Fruit fly (Drosophila melanogaster): Measurements from ENCODE around the gene Burs.
A peak's percentile ranks its signal among the peaks of the same experiment; 100 is the strongest.

Gene Burs

dm6 chr3R:21808622-21809347, 39.5 kb downstream of the Burs start (continued):
- TF ChIP-seq Trl (optimal IDR thresholded peaks at IDR 0.05) (peak; percentile 57 to 64), Trl (GFP tag; optimal IDR thresholded peaks at IDR 0.05) (no peak), pum (GFP tag; optimal IDR thresholded peaks at IDR 0.05) (no peak), ewg (GFP tag; optimal IDR thresholded peaks at IDR 0.05) (peak; percentile 67), otp (GFP tag; IDR thresholded peaks at IDR 0.05) (no peak), row (GFP tag; IDR thresholded peaks at IDR 0.05) (peak; percentile 46), Gsc (GFP tag; IDR thresholded peaks at IDR 0.05) (no peak), CG15073 (GFP tag; optimal IDR thresholded peaks at IDR 0.05) (no peak), phol (tag; optimal IDR thresholded peaks at IDR 0.05) (peak; percentile 21), CG34224 (GFP tag; IDR thresholded peaks at IDR 0.05; ENCODE audit: partially characterized antibody) (no peak), CG7357 (GFP tag; IDR thresholded peaks at IDR 0.05) (no peak), GATAe (GFP tag; conservative IDR thresholded peaks at IDR 0.05) (no peak), CG11085 (GFP tag; IDR thresholded peaks at IDR 0.05) (no peak), zf30C (GFP tag; optimal IDR thresholded peaks at IDR 0.05) (no peak), pros (GFP tag; optimal IDR thresholded peaks at IDR 0.05) (no peak), seq (GFP tag; IDR thresholded peaks at IDR 0.05) (no peak), dimm (GFP tag; IDR thresholded peaks at IDR 0.05) (no peak), grau (tag; optimal IDR thresholded peaks at IDR 0.05) (peak; percentile 42), Sox100B (GFP tag; optimal IDR thresholded peaks at IDR 0.05) (peak; percentile 8), mirr (GFP tag; optimal IDR thresholded peaks at IDR 0.05) (no peak), maf-S (GFP tag; optimal IDR thresholded peaks at IDR 0.05) (no peak), Opbp (GFP tag; IDR thresholded peaks at IDR 0.05; ENCODE audit: partially characterized antibody) (no peak), bsh (GFP tag; optimal IDR thresholded peaks at IDR 0.05) (no peak), CG3838 (GFP tag; optimal IDR thresholded peaks at IDR 0.05) (no peak), Lim3 (GFP tag; IDR thresholded peaks at IDR 0.05) (no peak), CG7786 (GFP tag; optimal IDR thresholded peaks at IDR 0.05) (no peak), E2f2 (GFP tag; IDR thresholded peaks at IDR 0.05) (no peak), az2 (GFP tag; optimal IDR thresholded peaks at IDR 0.05) (no peak), Hsf (GFP tag; optimal IDR thresholded peaks at IDR 0.05) (peak; percentile 6), pho (GFP tag; optimal IDR thresholded peaks at IDR 0.05) (peak; percentile 20), CG15011 (GFP tag; optimal IDR thresholded peaks at IDR 0.05) (no peak), CG18599 (GFP tag; optimal IDR thresholded peaks at IDR 0.05) (peak; percentile 70), Abd-B (GFP tag; optimal IDR thresholded peaks at IDR 0.05) (no peak), sima (GFP tag; optimal IDR thresholded peaks at IDR 0.05) (no peak), Pdp1 (GFP tag; optimal IDR thresholded peaks at IDR 0.05) (no peak), ems (GFP tag; optimal IDR thresholded peaks at IDR 0.05) (no peak), lab (GFP tag; optimal IDR thresholded peaks at IDR 0.05) (peak; percentile 68), zen2 (GFP tag; IDR thresholded peaks at IDR 0.05; ENCODE audit: partially characterized antibody) (no peak), CG10565 (GFP tag; optimal IDR thresholded peaks at IDR 0.05) (no peak), CG13894 (tag; optimal IDR thresholded peaks at IDR 0.05) (no peak), sens (GFP tag) (peak; percentile 13), stc (GFP tag; IDR thresholded peaks at IDR 0.05) (no peak), CG14441 (GFP tag; IDR thresholded peaks at IDR 0.05) (no peak), CG16815 (GFP tag; optimal IDR thresholded peaks at IDR 0.05) (no peak), Hand (GFP tag; optimal IDR thresholded peaks at IDR 0.05) (peak; percentile 31), HLH54F (GFP tag; optimal IDR thresholded peaks at IDR 0.05) (peak; percentile 22), CG18764 (GFP tag; optimal IDR thresholded peaks at IDR 0.05) (no peak), CG3281 (GFP tag; optimal IDR thresholded peaks at IDR 0.05) (peak; percentile 49), ranshi (GFP tag; IDR thresholded peaks at IDR 0.05) (no peak), CG17186 (GFP tag; optimal IDR thresholded peaks at IDR 0.05) (no peak), Ptx1 (GFP tag; IDR thresholded peaks at IDR 0.05) (0 out of 2 replicates have a peak, but pooled peaks have one; percentile 8)
